Fruit fly (Drosophila melanogaster) whole organism, prepupa: ENCODE measurements around the gene CG12116.

Source experiments
- CG10631 ChIP-seq: fragments of 200-800 bp; sonication (Bioruptor generic); optimal IDR thresholded peaks from 2 replicates; lab custom pipeline; 2016; ENCODE audit warnings: missing biosample characterization, missing genetic modification characterization
- CG10669 ChIP-seq: fragments of 200-800 bp; sonication (Bioruptor generic); optimal IDR thresholded peaks from 3 replicates; lab custom pipeline; 2018; ENCODE audit warnings: missing biosample characterization, mild to moderate bottlenecking, missing genetic modification characterization, moderate library complexity
- CG11762 ChIP-seq: fragments of 200-800 bp; sonication (Bioruptor generic); optimal IDR thresholded peaks from 3 replicates; lab custom pipeline; 2016; ENCODE audit warnings: missing biosample characterization, missing genetic modification characterization; ENCODE audit not compliant: insufficient read depth
- CG11902 ChIP-seq: fragments of 200-800 bp; sonication (Bioruptor generic); optimal IDR thresholded peaks from 3 replicates; lab custom pipeline; 2016; ENCODE audit warnings: missing biosample characterization, missing genetic modification characterization
- CG15336 ChIP-seq: fragments of 200-800 bp; sonication (Bioruptor generic); IDR thresholded peaks from 2 replicates; pipeline ENCODE4 v1.3.6; 2022; ENCODE audit warnings: missing biosample characterization, missing genetic modification characterization
- CG16779 ChIP-seq: fragments of 200-800 bp; sonication (Bioruptor generic); optimal IDR thresholded peaks from 3 replicates; lab custom pipeline; 2017; ENCODE audit warnings: missing biosample characterization, mild to moderate bottlenecking, missing genetic modification characterization
- CG3032 ChIP-seq: fragments of 200-800 bp; optimal IDR thresholded peaks from 2 replicates; lab custom pipeline; 2019; ENCODE audit warnings: missing biosample characterization, mild to moderate bottlenecking, missing genetic modification characterization, moderate library complexity
- CG31627 ChIP-seq: fragments of 200-800 bp; sonication (Bioruptor generic); optimal IDR thresholded peaks from 3 replicates; lab custom pipeline; 2016; ENCODE audit warnings: missing biosample characterization, missing genetic modification characterization
- CG32006 ChIP-seq: fragments of 200-800 bp; sonication (Bioruptor generic); optimal IDR thresholded peaks from 3 replicates; lab custom pipeline; 2017; ENCODE audit warnings: missing biosample characterization, mild to moderate bottlenecking, missing genetic modification characterization
- CG34406 ChIP-seq: fragments of 200-800 bp; sonication (Bioruptor generic); optimal IDR thresholded peaks from 3 replicates; lab custom pipeline; 2016; ENCODE audit warnings: missing biosample characterization, missing genetic modification characterization
- CG3919 ChIP-seq: fragments of 200-800 bp; sonication (Bioruptor generic); optimal IDR thresholded peaks from 3 replicates; lab custom pipeline; 2016; ENCODE audit warnings: missing biosample characterization, missing genetic modification characterization
- CG4318 ChIP-seq: fragments of 200-800 bp; sonication (Bioruptor generic); optimal IDR thresholded peaks from 3 replicates; lab custom pipeline; 2017; ENCODE audit warnings: missing biosample characterization, mild to moderate bottlenecking, missing genetic modification characterization
- CG6163 ChIP-seq: fragments of 200-800 bp; sonication (Bioruptor generic); IDR thresholded peaks from 3 replicates; pipeline ENCODE4 v1.3.6; 2022; ENCODE audit warnings: missing biosample characterization, missing genetic modification characterization
- CG6792 ChIP-seq: fragments of 200-800 bp; sonication (Bioruptor generic); optimal IDR thresholded peaks from 3 replicates; lab custom pipeline; 2016; ENCODE audit warnings: missing biosample characterization, missing genetic modification characterization
- CG6808 ChIP-seq: fragments of 200-800 bp; sonication (Bioruptor generic); optimal IDR thresholded peaks from 3 replicates; lab custom pipeline; 2017; ENCODE audit warnings: missing biosample characterization, missing genetic modification characterization, mild to moderate bottlenecking, moderate library complexity, missing genetic modification reagents
- CG6854 ChIP-seq: fragments of 200-800 bp; sonication (Bioruptor generic); optimal IDR thresholded peaks from 2 replicates; lab custom pipeline; 2017; ENCODE audit warnings: missing biosample characterization, mild to moderate bottlenecking, missing genetic modification characterization
- CG7368 ChIP-seq: fragments of 200-800 bp; sonication (Bioruptor generic); optimal IDR thresholded peaks from 3 replicates; lab custom pipeline; 2016; ENCODE audit warnings: missing biosample characterization, missing genetic modification characterization
- CG8319 ChIP-seq: fragments of 200-800 bp; sonication (Bioruptor generic); optimal IDR thresholded peaks from 3 replicates; lab custom pipeline; 2016; ENCODE audit warnings: missing biosample characterization, missing genetic modification characterization
- CG8632 ChIP-seq: fragments of 200-800 bp; sonication (Bioruptor generic); optimal IDR thresholded peaks from 3 replicates; lab custom pipeline; 2016; ENCODE audit warnings: missing biosample characterization, missing genetic modification characterization
- CG9139 ChIP-seq: fragments of 200-800 bp; sonication (Bioruptor generic); optimal IDR thresholded peaks from 3 replicates; lab custom pipeline; 2017; ENCODE audit warnings: missing biosample characterization, mild to moderate bottlenecking, missing genetic modification characterization
- Eip75B ChIP-seq: fragments of 200-800 bp; sonication (Bioruptor generic); optimal IDR thresholded peaks from 3 replicates; lab custom pipeline; 2016; ENCODE audit warnings: missing biosample characterization, missing genetic modification characterization
- Eip78C ChIP-seq: fragments of 200-800 bp; sonication (Bioruptor generic); peaks from one replicate; lab custom pipeline; 2016; ENCODE audit warnings: missing biosample characterization, missing genetic modification characterization
- Eip93F ChIP-seq: fragments of 200-800 bp; sonication (Bioruptor generic); optimal IDR thresholded peaks from 2 replicates; lab custom pipeline; 2016; ENCODE audit warnings: missing biosample characterization, mild to moderate bottlenecking, missing genetic modification characterization
- Ets21C ChIP-seq: fragments of 200-800 bp; sonication (Bioruptor generic); optimal IDR thresholded peaks from 3 replicates; lab custom pipeline; 2016; ENCODE audit warnings: missing biosample characterization, missing genetic modification characterization
- Ets96B ChIP-seq: fragments of 200-800 bp; optimal IDR thresholded peaks from 2 replicates; lab custom pipeline; 2019; ENCODE audit warnings: missing biosample characterization, mild to moderate bottlenecking, missing genetic modification characterization, moderate library complexity
- Gug ChIP-seq: fragments of 200-800 bp; sonication (Bioruptor generic); IDR thresholded peaks from 2 replicates; pipeline ENCODE4 v1.3.6; 2022; ENCODE audit warnings: missing biosample characterization, missing genetic modification characterization
- Hr38 ChIP-seq: sonication (Bioruptor generic); optimal IDR thresholded peaks from 2 replicates; lab custom pipeline; 2016; ENCODE audit warnings: missing biosample characterization, missing genetic modification characterization
- Hr39 ChIP-seq: fragments of 200-800 bp; sonication (Bioruptor generic); optimal IDR thresholded peaks from 2 replicates; lab custom pipeline; 2016; ENCODE audit warnings: missing biosample characterization, missing genetic modification characterization
- Hr4 ChIP-seq: fragments of 200-800 bp; sonication (Bioruptor generic); optimal IDR thresholded peaks from 3 replicates; lab custom pipeline; 2016; ENCODE audit warnings: missing biosample characterization, missing genetic modification characterization
- Met ChIP-seq: fragments of 200-800 bp; sonication (Bioruptor generic); optimal IDR thresholded peaks from 3 replicates; lab custom pipeline; 2016; ENCODE audit warnings: missing biosample characterization, missing genetic modification characterization
- OdsH ChIP-seq: fragments of 200-800 bp; sonication (Bioruptor generic); optimal IDR thresholded peaks from 3 replicates; lab custom pipeline; 2016; ENCODE audit warnings: missing biosample characterization, missing genetic modification characterization
- Smox ChIP-seq: fragments of 200-800 bp; sonication (Bioruptor generic); optimal IDR thresholded peaks from 3 replicates; lab custom pipeline; 2016; ENCODE audit warnings: missing biosample characterization, missing genetic modification characterization
- Sox14 ChIP-seq: fragments of 200-800 bp; sonication (Bioruptor generic); optimal IDR thresholded peaks from 3 replicates; lab custom pipeline; 2016; ENCODE audit warnings: missing biosample characterization, missing genetic modification characterization
- Sox15 ChIP-seq: fragments of 200-800 bp; sonication (Bioruptor generic); optimal IDR thresholded peaks from 3 replicates; lab custom pipeline; 2016; ENCODE audit warnings: missing biosample characterization, missing genetic modification characterization
- achi ChIP-seq: fragments of 200-800 bp; sonication (Bioruptor generic); optimal IDR thresholded peaks from 3 replicates; lab custom pipeline; 2016; ENCODE audit warnings: missing biosample characterization, missing genetic modification characterization
- acj6 ChIP-seq: fragments of 200-800 bp; sonication (Bioruptor generic); optimal IDR thresholded peaks from 3 replicates; lab custom pipeline; 2016; ENCODE audit warnings: missing biosample characterization, missing genetic modification characterization
- cyc ChIP-seq: fragments of 200-800 bp; sonication (Bioruptor generic); optimal IDR thresholded peaks from 3 replicates; lab custom pipeline; 2016; ENCODE audit warnings: missing biosample characterization, missing genetic modification characterization
- dsx ChIP-seq: fragments of 200-800 bp; optimal IDR thresholded peaks from 3 replicates; lab custom pipeline; 2019; ENCODE audit warnings: missing biosample characterization, mild to moderate bottlenecking, missing genetic modification characterization, moderate library complexity; ENCODE audit not compliant: poor library complexity, severe bottlenecking
- eg ChIP-seq: fragments of 200-800 bp; sonication (Bioruptor generic); IDR thresholded peaks from 3 replicates; pipeline ENCODE4 v1.3.6; 2022; ENCODE audit warnings: missing biosample characterization, missing genetic modification characterization
- esn ChIP-seq: fragments of 200-800 bp; sonication (Bioruptor generic); optimal IDR thresholded peaks from 2 replicates; lab custom pipeline; 2016; ENCODE audit warnings: missing biosample characterization, mild to moderate bottlenecking, missing genetic modification characterization, moderate library complexity
- fd85E ChIP-seq: fragments of 200-800 bp; sonication (Bioruptor generic); optimal IDR thresholded peaks from 3 replicates; lab custom pipeline; 2016; ENCODE audit warnings: missing biosample characterization, missing genetic modification characterization
- fkh ChIP-seq: fragments of 200-800 bp; sonication (Bioruptor generic); optimal IDR thresholded peaks from 3 replicates; lab custom pipeline; 2017; ENCODE audit warnings: missing biosample characterization, mild to moderate bottlenecking, missing genetic modification characterization, moderate library complexity
- lz ChIP-seq: fragments of 200-800 bp; sonication (Bioruptor generic); optimal IDR thresholded peaks from 3 replicates; lab custom pipeline; 2016; ENCODE audit warnings: missing biosample characterization, missing genetic modification characterization
- net ChIP-seq: fragments of 200-800 bp; sonication (Bioruptor generic); optimal IDR thresholded peaks from 3 replicates; lab custom pipeline; 2016; ENCODE audit warnings: missing biosample characterization, missing genetic modification characterization
- pdm3 ChIP-seq: fragments of 200-800 bp; sonication (Bioruptor generic); optimal IDR thresholded peaks from 3 replicates; lab custom pipeline; 2016; ENCODE audit warnings: missing biosample characterization, missing genetic modification characterization
- salr ChIP-seq, 2 experiments: fragments of 200-800 bp; sonication (Bioruptor generic); optimal IDR thresholded peaks; 3 replicates each; lab custom pipeline; 2016 to 2018; ENCODE audit warnings: missing biosample characterization in 2 of 2, missing genetic modification characterization in 2 of 2, mild to moderate bottlenecking in 1 of 2
- ss ChIP-seq, 2 experiments: fragments of 200-800 bp; sonication (Bioruptor generic); optimal IDR thresholded peaks; 2 replicates in 1 of 2; 3 replicates in 1 of 2; lab custom pipeline; 2017 to 2018; ENCODE audit warnings: mild to moderate bottlenecking in 2 of 2, missing biosample characterization in 2 of 2, missing genetic modification characterization in 2 of 2, moderate library complexity in 1 of 2
- svp ChIP-seq: fragments of 200-800 bp; sonication (Bioruptor generic); peaks from one replicate; lab custom pipeline; 2016; ENCODE audit warnings: missing biosample characterization, missing genetic modification characterization
- topi ChIP-seq: fragments of 200-800 bp; sonication (Bioruptor generic); optimal IDR thresholded peaks from 3 replicates; lab custom pipeline; 2016; ENCODE audit warnings: missing biosample characterization, missing genetic modification characterization
- vri ChIP-seq: fragments of 200-800 bp; sonication (Bioruptor generic); optimal IDR thresholded peaks from 3 replicates; lab custom pipeline; 2016; ENCODE audit warnings: missing biosample characterization, mild to moderate bottlenecking, missing genetic modification characterization

Gene CG12116

DNA sequence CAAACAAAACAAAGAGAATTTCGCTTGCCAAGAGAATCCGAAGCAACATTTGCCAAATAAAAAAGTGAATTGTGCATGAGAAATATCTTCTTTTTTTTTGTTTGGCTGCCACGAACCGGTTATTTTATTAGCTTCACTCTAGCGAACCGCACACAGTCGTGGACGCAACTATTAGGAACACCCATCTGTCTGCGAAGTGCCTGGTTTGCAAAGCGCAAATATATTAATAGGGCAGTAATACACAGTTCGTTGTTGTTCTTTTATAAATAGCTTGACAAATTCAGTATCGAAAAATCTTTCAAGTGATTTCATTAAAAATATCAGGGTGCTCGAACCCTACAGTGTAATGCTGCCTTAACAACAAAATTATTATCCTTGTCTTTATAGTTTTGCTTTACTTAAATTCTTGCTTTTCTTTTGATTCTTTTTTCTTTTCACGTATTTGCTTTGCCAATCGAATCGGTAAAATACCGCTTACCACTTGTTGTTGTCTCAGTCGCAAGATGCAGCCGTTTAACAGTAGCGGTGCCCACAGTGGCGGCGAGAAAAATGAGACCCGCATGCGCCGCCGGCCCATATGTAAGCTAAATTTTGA lies 22.7 kb upstream of the CG12116 start (continued):
- TF ChIP-seq Hr4 (GFP tag; lab: Kevin White, UChicago) (peak; percentile 40), OdsH (peak; percentile 45), eg (peak; percentile 50), CG6163 (peak; percentile 59), CG15336 (GFP tag; lab: Robert Waterston, UW) (no peak; the same call in 1 of the 2 replicates), Ets21C (GFP tag; lab: Kevin White, UChicago) (peak; percentile 55), CG16779 (peak; percentile 14), Eip93F (GFP tag; lab: Kevin White, UChicago) (no peak), achi (GFP tag; lab: Kevin White, UChicago) (peak; percentile 45), pdm3 (GFP tag; lab: Kevin White, UChicago) (peak; percentile 59), dsx (GFP tag; lab: Kevin White, UChicago) (peak; percentile 67), ss (GFP tag; optimal IDR thresholded peaks at IDR 0.05; lab: Kevin White, UChicago) (peak; percentile 61 to 68), CG8632 (GFP tag; lab: Kevin White, UChicago) (peak; percentile 58), CG6854 (peak; percentile 50)

DNA sequence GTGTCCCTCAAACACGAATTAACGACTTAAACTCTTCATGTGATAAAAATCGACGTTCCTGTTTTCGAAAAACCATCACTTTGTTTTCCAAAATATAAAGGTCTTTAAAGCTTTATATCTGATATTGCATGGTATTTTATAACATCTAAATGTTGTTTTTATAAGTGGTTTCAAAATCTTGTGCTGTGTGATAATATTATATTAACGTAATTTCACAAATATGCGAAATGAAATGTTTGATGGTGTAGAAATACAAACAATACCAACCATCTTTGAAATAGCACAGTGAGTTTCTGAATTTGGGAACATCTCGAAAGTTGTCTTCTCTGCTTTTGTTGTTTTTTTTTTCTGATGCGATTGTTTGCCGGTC lies 22.1 kb upstream of the CG12116 start:
- TF ChIP-seq esn (GFP tag; lab: Kevin White, UChicago): peak; percentile 24
- TF ChIP-seq Smox (GFP tag; lab: Kevin White, UChicago): no peak
- peak; percentile 23 for TF ChIP-seq acj6 (GFP tag; lab: Kevin White, UChicago)
- no peak for TF ChIP-seq CG4318
- peak; percentile 30 for TF ChIP-seq Hr4 (GFP tag; lab: Kevin White, UChicago)
- no peak for TF ChIP-seq vri (GFP tag; lab: Kevin White, UChicago)
- no peak for TF ChIP-seq CG6792
- TF ChIP-seq Sox14: no peak
- no peak for TF ChIP-seq net (GFP tag; lab: Kevin White, UChicago)
- TF ChIP-seq CG11762: no peak
- TF ChIP-seq cyc (GFP tag; lab: Kevin White, UChicago): peak; percentile 28
- no peak for TF ChIP-seq CG16779
- TF ChIP-seq Eip78C (GFP tag; lab: Kevin White, UChicago): peak; percentile 87
- no peak for TF ChIP-seq Hr38 (GFP tag; lab: Kevin White, UChicago)
- no peak for TF ChIP-seq dsx (GFP tag; lab: Kevin White, UChicago)
- no peak for TF ChIP-seq fkh (GFP tag; lab: Kevin White, UChicago)
- TF ChIP-seq CG34406 (GFP tag; lab: Kevin White, UChicago): no peak
- TF ChIP-seq Eip75B: peak; percentile 29
- peak; percentile 12 for TF ChIP-seq CG11902
- TF ChIP-seq CG31627: peak; percentile 29
- TF ChIP-seq CG7368 (GFP tag; lab: Kevin White, UChicago): no peak
- TF ChIP-seq CG32006: no peak
- peak; percentile 20 for TF ChIP-seq Hr39
- TF ChIP-seq CG8319: no peak
- no peak for TF ChIP-seq CG6854
- no peak for TF ChIP-seq Ets96B
- TF ChIP-seq svp (GFP tag; lab: Kevin White, UChicago): peak; percentile 70
- TF ChIP-seq fd85E (GFP tag; lab: Kevin White, UChicago): no peak
- TF ChIP-seq Gug (GFP tag; lab: Robert Waterston, UW): no peak
- no peak for TF ChIP-seq CG3919
- TF ChIP-seq CG6808 (GFP tag; lab: Kevin White, UChicago): peak; percentile 26
- peak; percentile 27 for TF ChIP-seq lz (GFP tag; lab: Kevin White, UChicago)
- TF ChIP-seq CG3032 (tag; lab: Kevin White, UChicago): peak; percentile 5
- no peak for TF ChIP-seq eg
- peak; percentile 42 for TF ChIP-seq topi (GFP tag; lab: Kevin White, UChicago)
- no peak for TF ChIP-seq salr (GFP tag; optimal IDR thresholded peaks at IDR 0.05; lab: Kevin White, UChicago)
- TF ChIP-seq CG10631: no peak
- TF ChIP-seq CG9139 (GFP tag; lab: Kevin White, UChicago): no peak
- peak; percentile 97 for TF ChIP-seq CG10669
- peak; percentile 42 for TF ChIP-seq Ets21C (GFP tag; lab: Kevin White, UChicago)
- TF ChIP-seq Met (GFP tag; lab: Kevin White, UChicago): peak; percentile 49
- peak; percentile 7; the same call in 1 of the 2 replicates for TF ChIP-seq CG15336 (GFP tag; lab: Robert Waterston, UW)
- TF ChIP-seq Sox15 (GFP tag; lab: Kevin White, UChicago): no peak
